Worm (Caenorhabditis elegans): ENCODE measurements around the gene mec-14.

The mec-14 gene

DNA sequence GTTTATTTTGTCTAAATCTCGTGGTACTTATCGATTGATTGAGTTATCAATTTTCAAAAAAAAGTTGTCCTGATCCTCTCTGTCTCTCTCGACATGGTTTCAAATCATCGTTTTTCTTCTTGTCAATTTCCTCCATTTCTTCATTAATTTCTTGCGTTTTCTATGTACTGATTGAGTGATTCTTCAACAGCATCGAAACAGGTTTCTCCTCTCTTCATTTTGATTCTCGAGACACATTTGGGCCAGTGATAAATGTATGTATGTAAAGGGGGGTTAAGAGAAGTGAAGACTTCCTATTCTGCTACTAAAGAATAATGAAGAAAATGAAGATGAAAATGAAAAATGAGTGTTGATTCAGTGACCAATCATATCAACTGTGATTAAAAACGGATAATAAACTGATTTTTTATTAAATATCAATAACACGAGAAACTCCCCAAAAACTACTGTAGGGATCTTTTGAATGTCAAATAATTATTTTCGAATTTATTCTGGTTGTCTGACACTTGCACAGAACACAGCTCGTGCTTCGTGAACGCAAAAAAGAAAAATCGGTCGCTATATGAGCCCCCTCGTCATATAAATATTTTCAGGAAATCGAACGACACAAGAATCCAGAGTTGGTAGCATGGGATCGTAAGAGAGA, 10.5 kb upstream of the mec-14 start (continued):
- TF ChIP-seq nhr-19 (GFP tag; conservative IDR thresholded peaks at IDR 0.05): peak; percentile 30
- TF ChIP-seq tbx-2 (tag; optimal IDR thresholded peaks at IDR 0.05): peak; percentile 36
- TF ChIP-seq nhr-85 (tag): peak; percentile 89

DNA sequence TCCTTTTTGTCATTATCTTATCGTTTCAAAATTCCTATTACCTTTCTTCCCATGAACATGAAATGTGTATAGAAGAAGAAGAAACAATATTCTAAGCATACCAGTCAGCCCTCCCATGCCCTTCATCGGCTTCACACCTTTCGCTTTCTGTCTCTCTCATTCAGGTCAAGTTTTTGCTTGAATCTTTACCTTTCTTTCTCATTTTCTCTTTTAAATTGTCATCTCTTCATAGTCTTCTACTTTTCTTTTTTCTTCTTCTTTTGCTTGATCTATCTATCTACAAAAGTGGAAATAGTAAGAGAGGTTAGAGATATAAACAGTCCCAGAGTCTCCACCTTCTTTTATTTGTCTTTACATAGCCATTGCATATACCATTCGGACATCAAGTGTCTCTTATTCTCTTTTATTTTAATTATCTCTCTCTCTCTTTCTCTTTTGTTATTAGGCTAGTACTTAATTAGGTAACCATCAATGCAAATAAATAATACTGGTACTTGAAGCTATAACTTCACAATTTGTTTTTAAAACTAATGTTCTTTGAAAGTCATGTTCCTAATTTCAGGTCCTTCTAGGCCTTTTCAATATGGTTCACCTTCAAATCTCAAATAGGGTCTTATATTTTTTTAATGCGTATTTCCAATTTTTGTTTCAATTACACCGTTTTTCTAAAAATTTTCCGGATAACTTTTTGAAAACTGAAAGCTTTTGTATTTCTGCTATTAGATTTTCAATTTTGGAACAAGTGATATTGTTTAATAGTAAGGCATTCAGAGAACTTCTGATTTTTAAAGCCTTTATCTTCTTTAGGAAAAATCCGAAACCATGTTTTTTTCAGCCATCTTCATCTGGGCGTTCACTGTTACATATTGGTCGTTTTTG, 8.8 kb upstream of the mec-14 start, which contains the start of gene dpy-31:
Gene dpy-31, plus strand, starts transcription at position 829 of the 879 bp plus-strand sequence.
- TF ChIP-seq ama-1 (optimal IDR thresholded peaks at IDR 0.05): no peak
- TF ChIP-seq snu-23 (GFP tag; optimal IDR thresholded peaks at IDR 0.05): peak; percentile 14
- peak in 2 of 3 experiments; percentile 2 to 17 for TF ChIP-seq dpl-1 (GFP tag; optimal IDR thresholded peaks at IDR 0.05)
- no peak for TF ChIP-seq nhr-237 (tag; optimal IDR thresholded peaks at IDR 0.05)
- no peak for TF ChIP-seq C16A3.4 (tag; optimal IDR thresholded peaks at IDR 0.05)
- TF ChIP-seq nhr-11 (tag; optimal IDR thresholded peaks at IDR 0.05): no peak
- TF ChIP-seq mep-1 (tag; optimal IDR thresholded peaks at IDR 0.05): peak; percentile 29
- TF ChIP-seq nhr-71 (tag; optimal IDR thresholded peaks at IDR 0.05): peak; percentile 37
- TF ChIP-seq swsn-7 (tag; optimal IDR thresholded peaks at IDR 0.05): no peak
- TF ChIP-seq fkh-8 (tag; optimal IDR thresholded peaks at IDR 0.05): no peak
- no peak for TF ChIP-seq pqm-1 (tag; optimal IDR thresholded peaks at IDR 0.05)
- TF ChIP-seq nhr-90 (tag; optimal IDR thresholded peaks at IDR 0.05; ENCODE audit: poor library complexity): no peak
- TF ChIP-seq lsy-2 (tag; optimal IDR thresholded peaks at IDR 0.05): peak; percentile 8 to 57
- no peak for TF ChIP-seq pag-3 (tag; optimal IDR thresholded peaks at IDR 0.05; ENCODE audit: borderline replicate concordance, insufficient read depth)
- TF ChIP-seq zip-4 (GFP tag; optimal IDR thresholded peaks at IDR 0.05): no peak
- no peak for TF ChIP-seq snpc-4 (tag; optimal IDR thresholded peaks at IDR 0.05)
- no peak for TF ChIP-seq pax-3 (tag; optimal IDR thresholded peaks at IDR 0.05)
- TF ChIP-seq egl-27 (tag; optimal IDR thresholded peaks at IDR 0.05): no peak
- TF ChIP-seq ceh-63 (GFP tag; optimal IDR thresholded peaks at IDR 0.05): no peak
- TF ChIP-seq nhr-76 (tag; optimal IDR thresholded peaks at IDR 0.05): no peak
- TF ChIP-seq tbx-2 (tag; optimal IDR thresholded peaks at IDR 0.05): peak; percentile 19
- TF ChIP-seq blmp-1 (tag; optimal IDR thresholded peaks at IDR 0.05): peak; percentile 98
- TF ChIP-seq irx-1 (tag; optimal IDR thresholded peaks at IDR 0.05): no peak
- TF ChIP-seq unc-130 (tag; optimal IDR thresholded peaks at IDR 0.05): no peak
- TF ChIP-seq egl-13 (tag; optimal IDR thresholded peaks at IDR 0.05): no peak
- no peak for TF ChIP-seq ets-5 (GFP tag; IDR thresholded peaks at IDR 0.05)
- no peak for TF ChIP-seq nhr-84 (tag; optimal IDR thresholded peaks at IDR 0.05)
- TF ChIP-seq xbp-1 (tag; optimal IDR thresholded peaks at IDR 0.05): no peak
- TF ChIP-seq ztf-4 (tag; optimal IDR thresholded peaks at IDR 0.05): no peak
- TF ChIP-seq lir-3 (tag; optimal IDR thresholded peaks at IDR 0.05; ENCODE audit: poor library complexity): no peak
- TF ChIP-seq nhr-20 (tag; optimal IDR thresholded peaks at IDR 0.05): peak; percentile 35
- TF ChIP-seq mef-2 (tag; optimal IDR thresholded peaks at IDR 0.05): no peak
- TF ChIP-seq F16B12.6 (tag; optimal IDR thresholded peaks at IDR 0.05): no peak
- TF ChIP-seq isw-1 (GFP tag; IDR thresholded peaks at IDR 0.05): no peak
- TF ChIP-seq ztf-11 (tag; optimal IDR thresholded peaks at IDR 0.05): no peak
- no peak for TF ChIP-seq lin-35 (GFP tag; optimal IDR thresholded peaks at IDR 0.05)
- no peak for TF ChIP-seq ceh-90 (tag; optimal IDR thresholded peaks at IDR 0.05)
- no peak for TF ChIP-seq efl-1 (optimal IDR thresholded peaks at IDR 0.05)
- TF ChIP-seq efl-1 (GFP tag; optimal IDR thresholded peaks at IDR 0.05 in 1 of 2): peak in 1 of 2 experiments; percentile 42
- TF ChIP-seq mab-9 (GFP tag; IDR thresholded peaks at IDR 0.05): no peak
- TF ChIP-seq fkh-10 (GFP tag; optimal IDR thresholded peaks at IDR 0.05): no peak
- TF ChIP-seq ceh-88 (GFP tag; IDR thresholded peaks at IDR 0.05): no peak
- TF ChIP-seq nhr-47 (tag; optimal IDR thresholded peaks at IDR 0.05): no peak
- no peak for TF ChIP-seq ceh-8 (GFP tag; optimal IDR thresholded peaks at IDR 0.05)
- TF ChIP-seq lin-14 (GFP tag; optimal IDR thresholded peaks at IDR 0.05): peak; percentile 58
- no peak for TF ChIP-seq hpl-2 (GFP tag; optimal IDR thresholded peaks at IDR 0.05)
- TF ChIP-seq aha-1 (tag; optimal IDR thresholded peaks at IDR 0.05): no peak
